Fruit fly (Drosophila melanogaster): ENCODE results near the gene CG7988.

Gene CG7988

dm6 chr3R:18196991-18197801, 23.1 kb upstream of the CG7988 start (continued):
- peak; percentile 49 for TF ChIP-seq Xbp1 (GFP tag; optimal IDR thresholded peaks at IDR 0.05)
- TF ChIP-seq fd102C (GFP tag; optimal IDR thresholded peaks at IDR 0.05), result no peak
- peak; percentile 62 for TF ChIP-seq Hmr (GFP tag; optimal IDR thresholded peaks at IDR 0.05)
- TF ChIP-seq dan (GFP tag; IDR thresholded peaks at IDR 0.05), result no peak
- peak in 1 of 3 experiments; percentile 75 for TF ChIP-seq lola (GFP tag; optimal IDR thresholded peaks at IDR 0.05)
- TF ChIP-seq bigmax (GFP tag; optimal IDR thresholded peaks at IDR 0.05), result no peak
- peak; percentile 77 for TF ChIP-seq Oli (tag; optimal IDR thresholded peaks at IDR 0.05)
- TF ChIP-seq Hr78 (GFP tag; optimal IDR thresholded peaks at IDR 0.05), result peak in 1 of 2 experiments; percentile 10
- peak; percentile 79 for TF ChIP-seq gem (tag; optimal IDR thresholded peaks at IDR 0.05)
- no peak for TF ChIP-seq crc (GFP tag; optimal IDR thresholded peaks at IDR 0.05)
- TF ChIP-seq CG8281 (tag; optimal IDR thresholded peaks at IDR 0.05), result peak; percentile 5
- peak; percentile 9; the same call in 1 of the 2 replicates for TF ChIP-seq CG6272 (GFP tag; IDR thresholded peaks at IDR 0.05)
- peak in 1 of 2 experiments; percentile 36 for TF ChIP-seq chif (GFP tag; optimal IDR thresholded peaks at IDR 0.05)
- TF ChIP-seq CG10147 (GFP tag; optimal IDR thresholded peaks at IDR 0.05), result peak; percentile 58
- TF ChIP-seq cato (GFP tag; optimal IDR thresholded peaks at IDR 0.05; ENCODE audit: borderline replicate concordance), result peak; percentile 44
- peak; percentile 28 to 88 for TF ChIP-seq Pdp1 (GFP tag; optimal IDR thresholded peaks at IDR 0.05)
- TF ChIP-seq Trl (optimal IDR thresholded peaks at IDR 0.05), result peak; percentile 97 to 99
- peak; percentile 42 for TF ChIP-seq Trl (GFP tag; optimal IDR thresholded peaks at IDR 0.05)
- TF ChIP-seq Med (GFP tag), result peak; percentile 87
- TF ChIP-seq Meics (GFP tag; optimal IDR thresholded peaks at IDR 0.05), result peak; percentile 80
- TF ChIP-seq CG12155 (GFP tag; optimal IDR thresholded peaks at IDR 0.05), result peak; percentile 41
- TF ChIP-seq nom (GFP tag; optimal IDR thresholded peaks at IDR 0.05), result peak; percentile 97
- TF ChIP-seq Deaf1 (tag; optimal IDR thresholded peaks at IDR 0.05), result peak; percentile 58
- peak; percentile 99 for TF ChIP-seq CG17385 (GFP tag; optimal IDR thresholded peaks at IDR 0.05)
- no peak for TF ChIP-seq CG18011 (GFP tag; optimal IDR thresholded peaks at IDR 0.05)
- peak; percentile 29 for TF ChIP-seq fu2 (GFP tag; optimal IDR thresholded peaks at IDR 0.05)
- no peak for TF ChIP-seq slbo (GFP tag; IDR thresholded peaks at IDR 0.05)
- TF ChIP-seq CG9727 (GFP tag; optimal IDR thresholded peaks at IDR 0.05), result peak; percentile 80
- TF ChIP-seq phol (tag; optimal IDR thresholded peaks at IDR 0.05), result peak; percentile 60
- TF ChIP-seq Six4 (GFP tag; optimal IDR thresholded peaks at IDR 0.05), result peak; percentile 19
- TF ChIP-seq Blimp-1 (GFP tag; optimal IDR thresholded peaks at IDR 0.05), result peak; percentile 31
- TF ChIP-seq CG2712 (tag; optimal IDR thresholded peaks at IDR 0.05), result peak; percentile 57
- no peak for TF ChIP-seq CG3726 (GFP tag; IDR thresholded peaks at IDR 0.05)
- TF ChIP-seq ttk (GFP tag; IDR thresholded peaks at IDR 0.05), result no peak
- no peak for TF ChIP-seq MBD-R2 (GFP tag; IDR thresholded peaks at IDR 0.05)
- TF ChIP-seq CG12659 (GFP tag; optimal IDR thresholded peaks at IDR 0.05), result peak; percentile 50
- TF ChIP-seq caup (GFP tag; optimal IDR thresholded peaks at IDR 0.05; ENCODE audit: severe bottlenecking), result peak; percentile 34
- TF ChIP-seq CG8290 (GFP tag; optimal IDR thresholded peaks at IDR 0.05), result no peak
- peak in 1 of 2 experiments; percentile 71 for TF ChIP-seq CG8290 (tag; optimal IDR thresholded peaks at IDR 0.05)
- TF ChIP-seq CG13424 (tag; optimal IDR thresholded peaks at IDR 0.05), result peak; percentile 68
- no peak for TF ChIP-seq ftz-f1 (GFP tag; optimal IDR thresholded peaks at IDR 0.05)
- TF ChIP-seq CG2120 (GFP tag; optimal IDR thresholded peaks at IDR 0.05), result peak; percentile 61
- TF ChIP-seq bcd (GFP tag; optimal IDR thresholded peaks at IDR 0.05), result peak; percentile 66
- TF ChIP-seq yki (optimal IDR thresholded peaks at IDR 0.05), result peak; percentile 69
- peak; percentile 8 for TF ChIP-seq Hand (GFP tag; optimal IDR thresholded peaks at IDR 0.05)
- TF ChIP-seq CHES-1-like (GFP tag; optimal IDR thresholded peaks at IDR 0.05), result peak; percentile 7
- peak; percentile 58 for TF ChIP-seq oc (tag; optimal IDR thresholded peaks at IDR 0.05)
- peak; percentile 32 for TF ChIP-seq pho (GFP tag; optimal IDR thresholded peaks at IDR 0.05)

All from whole organism, embryonic.